Fruit fly (Drosophila melanogaster): ENCODE results near the gene Ant2.

- no peak for TF ChIP-seq achi (GFP tag; optimal IDR thresholded peaks at IDR 0.05)
- no peak for TF ChIP-seq CG11762 (GFP tag; optimal IDR thresholded peaks at IDR 0.05; ENCODE audit: insufficient read depth)
- no peak for TF ChIP-seq Sox102F (GFP tag; optimal IDR thresholded peaks at IDR 0.05)
- no peak for TF ChIP-seq topi (GFP tag; optimal IDR thresholded peaks at IDR 0.05)
- TF ChIP-seq Ets96B (tag; optimal IDR thresholded peaks at IDR 0.05), result no peak
- TF ChIP-seq CG9139 (GFP tag; optimal IDR thresholded peaks at IDR 0.05), result no peak
- no peak for TF ChIP-seq CG6276 (GFP tag; optimal IDR thresholded peaks at IDR 0.05)
- TF ChIP-seq CG34406 (GFP tag; optimal IDR thresholded peaks at IDR 0.05), result no peak
- no peak for TF ChIP-seq Lpt (GFP tag; optimal IDR thresholded peaks at IDR 0.05)
- TF ChIP-seq Met (GFP tag; optimal IDR thresholded peaks at IDR 0.05), result no peak
- TF ChIP-seq Hr38 (GFP tag; optimal IDR thresholded peaks at IDR 0.05), result no peak
- no peak for TF ChIP-seq OdsH (GFP tag; optimal IDR thresholded peaks at IDR 0.05)
These were observed 22.0 kb upstream of the Ant2 start for dm6 chrX:10808684-10809083.

Measured in whole organism, prepupa.